Worm (Caenorhabditis elegans): Measurements from ENCODE around the gene gcy-18.

gcy-18 gene

ce11 chrIV:12849030-12849560 is 10.8 kb upstream of the gcy-18 start, which contains the start of gene srf-3:
srf-3 (plus strand) TSS chrIV:12849510.
- TF ChIP-seq pros-1 (tag; optimal IDR thresholded peaks at IDR 0.05), result no peak
- no peak for TF ChIP-seq ceh-24 (tag; optimal IDR thresholded peaks at IDR 0.05)
- TF ChIP-seq hlh-13 (GFP tag; optimal IDR thresholded peaks at IDR 0.05), result no peak
- no peak for TF ChIP-seq ceh-22 (tag; optimal IDR thresholded peaks at IDR 0.05)
- no peak for TF ChIP-seq fkh-6 (tag; optimal IDR thresholded peaks at IDR 0.05)
- no peak for TF ChIP-seq madf-2 (tag; optimal IDR thresholded peaks at IDR 0.05)
- TF ChIP-seq ztf-16 (tag; optimal IDR thresholded peaks at IDR 0.05), result no peak
- no peak for TF ChIP-seq rnt-1 (tag; optimal IDR thresholded peaks at IDR 0.05)
- TF ChIP-seq dve-1 (tag; optimal IDR thresholded peaks at IDR 0.05), result no peak
- TF ChIP-seq ceh-6 (GFP tag; optimal IDR thresholded peaks at IDR 0.05), result no peak
- TF ChIP-seq ref-2 (tag; optimal IDR thresholded peaks at IDR 0.05), result no peak
- TF ChIP-seq ceh-30 (tag; optimal IDR thresholded peaks at IDR 0.05), result no peak
- TF ChIP-seq npax-4 (tag; optimal IDR thresholded peaks at IDR 0.05), result no peak
- no peak for TF ChIP-seq mec-3 (tag; optimal IDR thresholded peaks at IDR 0.05; ENCODE audit: borderline replicate concordance)
- no peak for TF ChIP-seq Y22D7AL.16 (tag; optimal IDR thresholded peaks at IDR 0.05)
- TF ChIP-seq hlh-6 (tag; optimal IDR thresholded peaks at IDR 0.05), result no peak
- no peak for TF ChIP-seq K02D7.2 (tag; optimal IDR thresholded peaks at IDR 0.05)
- TF ChIP-seq C38D4.7 (GFP tag; optimal IDR thresholded peaks at IDR 0.05), result no peak

ce11 chrIV:12854372-12855114 is 5.4 kb upstream of the gcy-18 start:
- TF ChIP-seq nfya-1 (tag; optimal IDR thresholded peaks at IDR 0.05), result peak; percentile 14
- TF ChIP-seq hlh-8 (tag; optimal IDR thresholded peaks at IDR 0.05), result peak; percentile 37
- TF ChIP-seq unc-55 (GFP tag; optimal IDR thresholded peaks at IDR 0.05), result no peak
- TF ChIP-seq pag-3 (tag; optimal IDR thresholded peaks at IDR 0.05; ENCODE audit: borderline replicate concordance), result no peak
- peak; percentile 38 for TF ChIP-seq elt-2 (tag; optimal IDR thresholded peaks at IDR 0.05)

ce11 chrIV:12855248-12855647 is 4.6 kb upstream of the gcy-18 start, which contains the start of gene nstp-5:
nstp-5 (plus strand) TSS chrIV:12855548.
- no peak for TF ChIP-seq hlh-6 (tag; optimal IDR thresholded peaks at IDR 0.05)
- TF ChIP-seq tbx-7 (tag; optimal IDR thresholded peaks at IDR 0.05), result no peak
- TF ChIP-seq F13H6.1 (tag; optimal IDR thresholded peaks at IDR 0.05), result no peak
- no peak for TF ChIP-seq ztf-16 (tag; optimal IDR thresholded peaks at IDR 0.05)
- TF ChIP-seq dve-1 (tag; optimal IDR thresholded peaks at IDR 0.05), result no peak
- TF ChIP-seq syd-9 (tag; optimal IDR thresholded peaks at IDR 0.05), result no peak
- no peak for TF ChIP-seq che-1 (tag; optimal IDR thresholded peaks at IDR 0.05)
- TF ChIP-seq ref-2 (tag; optimal IDR thresholded peaks at IDR 0.05), result no peak
- TF ChIP-seq hlh-30 (tag; optimal IDR thresholded peaks at IDR 0.05; ENCODE audit: insufficient read depth), result no peak
- no peak for TF ChIP-seq sox-4 (tag; optimal IDR thresholded peaks at IDR 0.05)
- no peak for TF ChIP-seq pha-4 (tag; optimal IDR thresholded peaks at IDR 0.05)
- no peak for TF ChIP-seq pag-3 (tag; optimal IDR thresholded peaks at IDR 0.05; ENCODE audit: borderline replicate concordance)
- TF ChIP-seq hlh-15 (tag; optimal IDR thresholded peaks at IDR 0.05), result no peak

ce11 chrIV:12865884-12866283 is 6.0 kb downstream of the gcy-18 start, which contains the start of gene clec-186:
clec-186 (plus strand) TSS chrIV:12866109.
- no peak for TF ChIP-seq ceh-31 (tag; optimal IDR thresholded peaks at IDR 0.05)
- TF ChIP-seq elt-2 (tag; optimal IDR thresholded peaks at IDR 0.05), result peak; percentile 46
- TF ChIP-seq gmeb-2 (tag; optimal IDR thresholded peaks at IDR 0.05), result no peak
- no peak for TF ChIP-seq dve-1 (tag; optimal IDR thresholded peaks at IDR 0.05)
- no peak for TF ChIP-seq ref-2 (tag; optimal IDR thresholded peaks at IDR 0.05)

- TF ChIP-seq nhr-11 (tag; optimal IDR thresholded peaks at IDR 0.05) (no peak), hlh-6 (tag; optimal IDR thresholded peaks at IDR 0.05) (no peak), ceh-18 (tag; optimal IDR thresholded peaks at IDR 0.05) (no peak), gmeb-2 (tag; optimal IDR thresholded peaks at IDR 0.05) (no peak), lin-11 (tag; optimal IDR thresholded peaks at IDR 0.05) (no peak), tbx-7 (tag; optimal IDR thresholded peaks at IDR 0.05) (no peak), ttx-3 (tag; optimal IDR thresholded peaks at IDR 0.05) (no peak), elt-4 (tag; optimal IDR thresholded peaks at IDR 0.05) (no peak), dve-1 (tag; optimal IDR thresholded peaks at IDR 0.05) (no peak), rnt-1 (tag; optimal IDR thresholded peaks at IDR 0.05) (no peak), C08G9.2 (tag; optimal IDR thresholded peaks at IDR 0.05) (no peak), ceh-19 (GFP tag; optimal IDR thresholded peaks at IDR 0.05) (no peak), unc-42 (tag; optimal IDR thresholded peaks at IDR 0.05) (no peak), unc-55 (GFP tag; optimal IDR thresholded peaks at IDR 0.05) (no peak), che-1 (tag; optimal IDR thresholded peaks at IDR 0.05) (no peak)
Measured at ce11 chrIV:12869383-12869782, 9.5 kb downstream of the gcy-18 start.
